Worm (Caenorhabditis elegans) whole organism, L4 larva: ENCODE results near the gene Y48A6B.3.

Source experiments
- F44E2.7 ChIP-seq: fragments of 200-800 bp; sonication (Bioruptor generic); IDR thresholded peaks from 2 replicates; pipeline ENCODE4 v2.1.2; 2022; ENCODE audit warnings: missing genetic modification characterization, missing compliant biosample characterization
- F49E8.2 ChIP-seq: sonication (generic microtip); optimal IDR thresholded peaks from 2 replicates; lab custom pipeline; 2016; ENCODE audit warnings: missing compliant biosample characterization, mild to moderate bottlenecking, missing genetic modification characterization, borderline replicate concordance
- Y105C5A.15 ChIP-seq: fragments of 200-800 bp; sonication (Bioruptor generic); IDR thresholded peaks from 2 replicates; pipeline ENCODE4 v1.3.6; 2022; ENCODE audit warnings: missing genetic modification characterization, missing compliant biosample characterization
- Y75B8A.6 ChIP-seq: fragments of 200-800 bp; sonication (Bioruptor generic); IDR thresholded peaks from 2 replicates; pipeline ENCODE4 v1.3.6; 2022; ENCODE audit warnings: missing genetic modification reagents, missing genetic modification characterization, missing compliant biosample characterization
- ZK546.5 ChIP-seq, 2 experiments: sonication (generic microtip); optimal IDR thresholded peaks; 2 replicates each; lab custom pipeline; 2017; ENCODE audit warnings: missing biosample characterization in 2 of 2, missing genetic modification characterization in 2 of 2
- arid-1 ChIP-seq: fragments of 200-800 bp; sonication (Bioruptor generic); conservative IDR thresholded peaks from 2 replicates; pipeline ENCODE4 v1.3.6; 2022; ENCODE audit warnings: missing genetic modification reagents, missing genetic modification characterization, missing compliant biosample characterization
- ctbp-1 ChIP-seq: fragments of 200-800 bp; sonication (Bioruptor generic); IDR thresholded peaks from 2 replicates; pipeline ENCODE4 v1.3.6; 2022; ENCODE audit warnings: missing genetic modification reagents, missing genetic modification characterization, missing compliant biosample characterization
- daf-12 ChIP-seq: fragments of 150-350 bp; optimal IDR thresholded peaks from 2 replicates; lab custom pipeline; 2014; ENCODE audit warnings: missing biosample characterization, missing genetic modification reagents, missing genetic modification characterization
- daf-16 ChIP-seq, 3 experiments: sonication (generic microtip); optimal IDR thresholded peaks; 2 replicates each; lab custom pipeline; 2016 to 2017; ENCODE audit warnings: missing genetic modification characterization in 3 of 3, missing genetic modification reagents in 3 of 3, mild to moderate bottlenecking in 2 of 3, missing compliant biosample characterization in 2 of 3, missing biosample characterization in 1 of 3, moderate library complexity in 1 of 3
- daf-8 ChIP-seq: fragments of 200-800 bp; sonication (Bioruptor generic); IDR thresholded peaks from 2 replicates; pipeline ENCODE4 v1.3.6; 2022; ENCODE audit warnings: missing genetic modification characterization, missing compliant biosample characterization
- dmd-8 ChIP-seq: fragments of 200-800 bp; sonication (Bioruptor generic); IDR thresholded peaks from 2 replicates; pipeline ENCODE4 v1.3.6; 2022; ENCODE audit warnings: missing genetic modification characterization, missing compliant biosample characterization
- duxl-1 ChIP-seq: sonication (generic microtip); optimal IDR thresholded peaks from 2 replicates; lab custom pipeline; 2016; ENCODE audit warnings: mild to moderate bottlenecking, missing genetic modification characterization, moderate library complexity, missing compliant biosample characterization; ENCODE audit not compliant: poor library complexity
- egl-27 ChIP-seq: sonication (generic microtip); optimal IDR thresholded peaks from 3 replicates; lab custom pipeline; 2017; ENCODE audit warnings: missing biosample characterization, missing genetic modification reagents, missing genetic modification characterization
- hif-1 ChIP-seq, 2 experiments: sonication (generic microtip); optimal IDR thresholded peaks; 2 replicates each; lab custom pipeline; 2016 to 2017; ENCODE audit warnings: missing compliant biosample characterization in 2 of 2, missing genetic modification characterization in 2 of 2, missing genetic modification reagents in 2 of 2, missing genotype in 2 of 2, mild to moderate bottlenecking in 1 of 2
- lim-7 ChIP-seq: fragments of 200-800 bp; sonication (Bioruptor generic); IDR thresholded peaks from 2 replicates; pipeline ENCODE4 v1.3.6; 2022; ENCODE audit warnings: missing genetic modification characterization, missing compliant biosample characterization
- lin-1 ChIP-seq: fragments of 200-800 bp; sonication (Bioruptor generic); IDR thresholded peaks from 2 replicates; pipeline ENCODE4 v1.3.6; 2022; ENCODE audit warnings: missing genetic modification reagents, missing genetic modification characterization, missing compliant biosample characterization
- lin-13 ChIP-seq: fragments of 150-350 bp; optimal IDR thresholded peaks from 2 replicates; lab custom pipeline; 2014; ENCODE audit warnings: missing biosample characterization, missing genetic modification reagents, missing genetic modification characterization
- lin-15B ChIP-seq: fragments of 150-350 bp; sonication (generic microtip); optimal IDR thresholded peaks from 3 replicates; lab custom pipeline; 2014; ENCODE audit warnings: missing biosample characterization, missing genetic modification characterization
- lin-29 ChIP-seq: fragments of 200-800 bp; sonication (Bioruptor generic); IDR thresholded peaks from 2 replicates; pipeline ENCODE4 v1.3.6; 2022; ENCODE audit warnings: missing genetic modification reagents, missing genetic modification characterization, missing compliant biosample characterization
- mep-1 ChIP-seq: fragments of 150-350 bp; sonication (generic microtip); optimal IDR thresholded peaks from 3 replicates; lab custom pipeline; 2014; ENCODE audit warnings: missing biosample characterization, missing genetic modification characterization
- nhr-10 ChIP-seq: fragments of 150-350 bp; optimal IDR thresholded peaks from 2 replicates; lab custom pipeline; 2014; ENCODE audit warnings: missing biosample characterization, missing genetic modification characterization
- nhr-111 ChIP-seq: fragments of 200-800 bp; sonication (Bioruptor generic); optimal IDR thresholded peaks from 2 replicates; lab custom pipeline; 2018; ENCODE audit warnings: mild to moderate bottlenecking, missing genetic modification characterization, missing compliant biosample characterization
- nhr-41 ChIP-seq: fragments of 200-800 bp; sonication (Bioruptor generic); IDR thresholded peaks from 2 replicates; pipeline ENCODE4 v1.3.6; 2022; ENCODE audit warnings: missing genetic modification reagents, missing genetic modification characterization, missing compliant biosample characterization
- nhr-42 ChIP-seq: fragments of 200-800 bp; sonication (Bioruptor generic); IDR thresholded peaks from 2 replicates; pipeline ENCODE4 v1.3.6; 2022; ENCODE audit warnings: missing genetic modification characterization, missing compliant biosample characterization
- nhr-48 ChIP-seq: sonication (generic microtip); optimal IDR thresholded peaks from 2 replicates; lab custom pipeline; 2016; ENCODE audit warnings: mild to moderate bottlenecking, missing genetic modification characterization, missing compliant biosample characterization
- nhr-6 ChIP-seq: fragments of 150-350 bp; optimal IDR thresholded peaks from 2 replicates; lab custom pipeline; 2014; ENCODE audit warnings: missing biosample characterization, missing genetic modification characterization
- nhr-77 ChIP-seq: fragments of 150-350 bp; optimal IDR thresholded peaks from 2 replicates; lab custom pipeline; 2014; ENCODE audit warnings: missing biosample characterization, missing genetic modification characterization
- pqm-1 ChIP-seq: sonication (generic microtip); optimal IDR thresholded peaks from 2 replicates; lab custom pipeline; 2017; ENCODE audit warnings: missing biosample characterization, missing genetic modification characterization
- rbr-2 ChIP-seq: sonication (generic microtip); optimal IDR thresholded peaks from 2 replicates; lab custom pipeline; 2016; ENCODE audit warnings: missing genotype, missing genetic modification characterization, missing compliant biosample characterization
- saeg-2 ChIP-seq: fragments of 200-800 bp; sonication (Bioruptor generic); IDR thresholded peaks from 2 replicates; pipeline ENCODE4 v1.3.6; 2022; ENCODE audit warnings: missing genetic modification reagents, missing genetic modification characterization, missing compliant biosample characterization
- set-16 ChIP-seq: fragments of 200-800 bp; sonication (Bioruptor generic); IDR thresholded peaks from 2 replicates; pipeline ENCODE4 v1.3.6; 2022; ENCODE audit warnings: missing genetic modification reagents, missing genetic modification characterization, missing compliant biosample characterization
- snpc-1.2 ChIP-seq: fragments of 200-800 bp; sonication (Bioruptor generic); IDR thresholded peaks from 2 replicates; pipeline ENCODE4 v1.3.6; 2022; ENCODE audit warnings: missing genetic modification reagents, missing genetic modification characterization, missing compliant biosample characterization
- unc-62 ChIP-seq, 3 experiments: fragments of 150-350 bp in 1 of 3; sonication (generic microtip); optimal IDR thresholded peaks in 2 of 3; peaks in 1 of 3; 1 replicate in 1 of 3; 2 replicates in 2 of 3; lab custom pipeline; 2014 to 2017; ENCODE audit warnings: missing biosample characterization in 3 of 3, missing genetic modification characterization in 3 of 3, missing genetic modification reagents in 3 of 3, missing genotype in 1 of 3
- vab-7 ChIP-seq: fragments of 200-800 bp; sonication (Bioruptor generic); IDR thresholded peaks from 2 replicates; pipeline ENCODE4 v1.3.6; 2022; ENCODE audit warnings: missing genetic modification reagents, missing genetic modification characterization, missing compliant biosample characterization
- zfp-2 ChIP-seq: sonication (generic microtip); optimal IDR thresholded peaks from 2 replicates; lab custom pipeline; 2016; ENCODE audit warnings: mild to moderate bottlenecking, missing genetic modification characterization, missing compliant biosample characterization
- zip-2 ChIP-seq: fragments of 150-350 bp; optimal IDR thresholded peaks from 2 replicates; lab custom pipeline; 2014; ENCODE audit warnings: missing biosample characterization, missing genetic modification characterization

Y48A6B.3 gene

DNA sequence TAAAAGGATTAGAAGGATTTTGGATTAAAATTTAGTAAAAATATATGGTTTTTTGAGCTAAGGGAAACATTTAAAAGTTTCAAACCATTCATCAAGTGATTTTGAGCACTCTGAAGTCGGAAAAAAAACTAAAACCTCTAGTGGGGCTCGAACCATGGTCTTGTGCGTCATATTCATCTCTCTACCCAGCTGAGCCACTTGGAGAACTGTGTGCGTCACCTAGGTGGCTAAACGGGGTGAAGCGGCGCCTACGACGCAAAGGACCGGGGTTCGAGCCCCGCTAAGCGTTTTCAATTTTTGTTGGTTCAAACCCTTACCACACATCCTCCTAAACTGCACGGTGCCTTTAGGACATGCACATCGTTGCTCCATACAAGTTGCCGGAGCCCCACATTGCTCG is 47.6 kb upstream of the Y48A6B.3 start:
- TF ChIP-seq duxl-1 (tag; lab: Kevin White, UChicago) (no peak), hif-1 (tag; optimal IDR thresholded peaks at IDR 0.05; lab: Kevin White, UChicago) (no peak), nhr-111 (GFP tag; lab: Kevin White, UChicago) (no peak), rbr-2 (no peak), lin-1 (no peak), Y105C5A.15 (GFP tag; lab: Robert Waterston, UW) (no peak)

- TF ChIP-seq dmd-8 (GFP tag; lab: Robert Waterston, UW), result no peak
- TF ChIP-seq daf-8, result no peak
- no peak for TF ChIP-seq pqm-1 (tag; lab: Kevin White, UChicago)
- TF ChIP-seq set-16 (GFP tag; lab: Robert Waterston, UW), result peak; percentile 40; the same call in 1 of the 2 replicates
- TF ChIP-seq Y75B8A.6 (GFP tag; lab: Robert Waterston, UW), result no peak
- TF ChIP-seq nhr-77 (tag; lab: Kevin White, UChicago), result no peak
- TF ChIP-seq snpc-1.2 (GFP tag; lab: Robert Waterston, UW), result no peak
- TF ChIP-seq lin-1, result no peak
- no peak for TF ChIP-seq vab-7 (GFP tag; lab: Robert Waterston, UW)
- TF ChIP-seq saeg-2 (GFP tag; lab: Robert Waterston, UW), result 0 out of 2 replicates have a peak, but pooled peaks have one; percentile 44
- no peak for TF ChIP-seq unc-62 (GFP tag; optimal IDR thresholded peaks at IDR 0.05 in 1 of 2; lab: Kevin White, UChicago)
- no peak for TF ChIP-seq unc-62 (tag; optimal IDR thresholded peaks at IDR 0.05; lab: Kevin White, UChicago)
- TF ChIP-seq lim-7 (GFP tag; lab: Robert Waterston, UW), result no peak
- TF ChIP-seq lin-15B (tag; lab: Kevin White, UChicago), result no peak
- TF ChIP-seq zfp-2 (tag; lab: Kevin White, UChicago), result no peak
- no peak for TF ChIP-seq daf-16 (GFP tag; optimal IDR thresholded peaks at IDR 0.05; lab: Kevin White, UChicago)
- TF ChIP-seq daf-16 (tag; optimal IDR thresholded peaks at IDR 0.05; lab: Kevin White, UChicago), result no peak
- no peak for TF ChIP-seq nhr-6 (tag; lab: Kevin White, UChicago)
- no peak for TF ChIP-seq daf-12 (tag; lab: Kevin White, UChicago)
These were observed 45.1 kb upstream of the Y48A6B.3 start for ce11 chrIII:10962910-10963309.

DNA sequence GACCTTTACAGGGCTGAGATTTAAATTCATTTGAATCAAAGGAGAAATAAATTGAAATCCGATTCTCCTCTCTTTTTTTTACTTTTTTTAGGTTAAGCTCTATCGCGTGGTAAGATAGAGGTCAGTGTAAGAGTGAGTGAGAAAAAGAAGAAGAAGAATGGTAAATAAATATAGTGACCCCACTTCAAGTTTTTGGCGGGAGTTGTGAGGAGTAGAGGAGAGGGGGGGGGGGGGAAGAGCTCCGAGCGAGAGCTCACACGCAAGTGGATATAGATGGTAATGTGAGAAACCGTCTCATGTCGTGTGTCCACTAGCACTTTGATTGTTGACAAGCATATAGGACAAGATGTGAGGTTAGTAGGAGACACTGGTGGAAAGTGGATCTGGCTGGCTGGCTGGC is 41.0 kb upstream of the Y48A6B.3 start, which contains the start of gene W05B2.2:
Gene W05B2.2, minus strand, starts transcription at position 101 of the 400 bp plus-strand sequence.
- TF ChIP-seq zip-2, result no peak
- no peak for TF ChIP-seq egl-27 (tag; lab: Kevin White, UChicago)
- no peak for TF ChIP-seq ctbp-1
- TF ChIP-seq lin-29 (GFP tag; lab: Robert Waterston, UW), result no peak
- TF ChIP-seq F49E8.2 (tag; lab: Kevin White, UChicago), result no peak
- TF ChIP-seq nhr-42 (GFP tag; lab: Robert Waterston, UW), result no peak
- TF ChIP-seq snpc-1.2 (GFP tag; lab: Robert Waterston, UW), result no peak

- TF ChIP-seq duxl-1 (tag; lab: Kevin White, UChicago) (no peak), F49E8.2 (tag; lab: Kevin White, UChicago) (no peak), lin-13 (GFP tag; lab: Kevin White, UChicago) (no peak), rbr-2 (no peak), mep-1 (no peak), nhr-10 (tag; lab: Kevin White, UChicago) (no peak), arid-1 (GFP tag; lab: Robert Waterston, UW) (no peak), nhr-41 (GFP tag; lab: Robert Waterston, UW) (no peak), F44E2.7 (GFP tag; lab: Robert Waterston, UW) (no peak), ZK546.5 (tag; optimal IDR thresholded peaks at IDR 0.05; lab: Kevin White, UChicago) (no peak), lin-29 (GFP tag; lab: Robert Waterston, UW) (no peak), nhr-48 (tag; lab: Kevin White, UChicago) (no peak)
These were observed 38.4 kb upstream of the Y48A6B.3 start, which contains the start of gene dhc-4 for ce11 chrIII:10969644-10970043. dhc-4 (plus strand) TSS chrIII:10969944.
